Fruit fly (Drosophila melanogaster): ENCODE measurements around the gene Osi14.

DNA sequence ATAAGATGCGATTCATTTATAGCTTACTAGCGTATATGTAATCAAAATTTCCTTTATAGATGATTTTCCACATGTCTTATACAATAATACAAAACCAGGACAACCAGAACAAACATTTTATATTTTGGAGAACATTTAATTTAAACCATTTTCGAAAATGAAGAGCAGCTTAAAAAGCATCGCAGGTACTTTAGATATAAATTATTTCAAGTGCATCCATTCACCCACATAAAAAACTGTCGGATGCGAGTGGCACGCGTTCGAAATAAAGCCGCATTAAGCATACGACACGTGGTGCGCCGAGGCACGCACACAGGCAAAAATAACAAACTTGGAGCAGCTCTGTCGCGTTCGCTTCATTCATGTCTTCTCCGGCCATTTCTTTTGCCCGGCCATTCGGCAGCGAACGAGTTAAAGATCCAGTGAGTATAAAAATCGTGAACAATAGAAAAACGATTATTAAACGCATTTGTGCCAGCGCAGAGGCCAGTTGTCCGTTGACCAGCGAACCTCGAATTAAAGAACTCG is 36.0 kb downstream of the Osi14 start, which contains the start of gene Osi19:
- TF ChIP-seq woc (GFP tag; optimal IDR thresholded peaks at IDR 0.05), result no peak
- TF ChIP-seq Hnf4 (GFP tag; optimal IDR thresholded peaks at IDR 0.05), result no peak
- no peak for TF ChIP-seq CrebA (GFP tag; optimal IDR thresholded peaks at IDR 0.05; ENCODE audit: borderline replicate concordance)
- no peak for TF ChIP-seq h (GFP tag; optimal IDR thresholded peaks at IDR 0.05)

All from whole organism, wandering third instar larva.